Fruit fly (Drosophila melanogaster) whole organism: ENCODE results near the gene msk.

ENCODE experiments used
- Dll ChIP-seq: fragments of >200 bp; optimal IDR thresholded peaks from 2 replicates; lab custom pipeline; 2017
- EcR ChIP-seq, 2 experiments: fragments of >200 bp; optimal IDR thresholded peaks; 2 replicates each; lab custom pipeline; 2017; ENCODE audit warnings: missing biosample characterization in 2 of 2, missing genetic modification characterization in 2 of 2, missing genetic modification reagents in 2 of 2

DNA sequence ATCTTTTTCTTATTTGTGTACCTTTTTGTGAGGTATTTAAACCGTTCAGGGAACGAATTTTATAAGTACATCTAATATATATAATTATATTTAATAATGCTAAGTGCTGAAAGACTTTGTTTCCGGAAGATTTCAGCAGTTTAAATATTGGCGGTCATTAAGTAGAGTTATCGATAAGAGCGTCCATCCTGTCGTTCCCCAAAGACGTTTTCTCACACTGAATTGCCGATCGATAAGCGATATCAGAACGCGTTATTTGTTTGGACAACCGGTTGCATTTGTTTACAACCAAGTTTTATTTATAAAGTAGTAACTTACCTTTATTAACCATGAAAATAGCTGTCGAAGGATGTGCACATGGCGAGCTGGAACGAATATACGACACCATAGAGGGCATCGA lies 5.6 kb downstream of the msk start, which contains the start of gene ldbr:
- no peak for TF ChIP-seq EcR (GFP tag; optimal IDR thresholded peaks at IDR 0.05; lab: Kevin White, UChicago)
- no peak for TF ChIP-seq Dll
